Worm (Caenorhabditis elegans): ENCODE data around the gene ZC404.2.
A peak's percentile ranks its signal among the peaks of the same experiment; 100 is the strongest.

ZC404.2 gene

DNA sequence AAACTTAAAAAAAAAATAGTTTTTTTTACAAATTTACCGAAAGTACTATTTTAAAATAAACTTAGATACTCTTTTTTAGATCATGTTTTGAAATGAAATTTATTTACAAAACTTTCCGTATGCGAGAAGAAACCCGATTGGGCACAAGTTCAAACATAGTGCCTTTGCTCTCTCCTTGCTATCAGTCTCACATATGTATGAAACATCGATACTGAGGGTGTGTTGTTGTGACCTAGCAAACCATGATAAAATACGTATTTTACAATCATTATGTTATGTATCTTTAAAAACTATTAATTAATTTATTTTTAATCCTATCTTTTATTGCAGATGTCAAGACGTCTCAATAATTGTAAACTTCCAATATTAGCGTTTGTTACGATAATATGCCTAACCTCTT lies 22.3 kb downstream of the ZC404.2 start:
- TF ChIP-seq hmg-1.2 (GFP tag; IDR thresholded peaks at IDR 0.05) (no peak), nhr-80 (tag; optimal IDR thresholded peaks at IDR 0.05) (peak; percentile 48), K12H6.12 (tag; optimal IDR thresholded peaks at IDR 0.05) (no peak)

DNA sequence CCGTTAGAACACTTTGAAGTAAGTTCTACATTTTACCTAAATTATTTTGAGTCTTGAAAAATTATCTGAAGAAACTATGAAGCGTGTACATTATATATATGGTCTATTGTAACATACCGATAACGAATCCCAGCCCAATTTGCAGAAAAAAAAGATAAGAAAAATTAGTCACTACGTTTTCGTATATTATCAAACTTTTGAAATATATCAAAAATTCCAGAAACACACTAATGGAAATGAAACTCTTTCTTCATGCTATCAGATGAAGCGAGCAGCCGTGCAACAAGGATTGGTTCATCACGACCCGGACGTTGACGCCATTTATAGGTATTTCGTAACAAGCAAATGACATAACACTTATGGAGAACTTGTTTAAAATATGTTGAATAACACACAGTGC lies 24.1 kb downstream of the ZC404.2 start:
- TF ChIP-seq nhr-80 (tag; optimal IDR thresholded peaks at IDR 0.05): peak; percentile 91
- peak; percentile 81 for TF ChIP-seq ets-4 (GFP tag; optimal IDR thresholded peaks at IDR 0.05)
- TF ChIP-seq ccch-3 (GFP tag; optimal IDR thresholded peaks at IDR 0.05): no peak
- TF ChIP-seq cebp-1 (GFP tag; IDR thresholded peaks at IDR 0.05): 0 out of 2 replicates have a peak, but pooled peaks have one; percentile 34
- TF ChIP-seq cebp-1 (tag; optimal IDR thresholded peaks at IDR 0.05): no peak
- TF ChIP-seq ZK185.1 (tag; optimal IDR thresholded peaks at IDR 0.05; ENCODE audit: poor library complexity, severe bottlenecking): no peak
- 0 out of 2 replicates have a peak, but pooled peaks have one; percentile 10 for TF ChIP-seq ceh-40 (GFP tag; IDR thresholded peaks at IDR 0.05)

DNA sequence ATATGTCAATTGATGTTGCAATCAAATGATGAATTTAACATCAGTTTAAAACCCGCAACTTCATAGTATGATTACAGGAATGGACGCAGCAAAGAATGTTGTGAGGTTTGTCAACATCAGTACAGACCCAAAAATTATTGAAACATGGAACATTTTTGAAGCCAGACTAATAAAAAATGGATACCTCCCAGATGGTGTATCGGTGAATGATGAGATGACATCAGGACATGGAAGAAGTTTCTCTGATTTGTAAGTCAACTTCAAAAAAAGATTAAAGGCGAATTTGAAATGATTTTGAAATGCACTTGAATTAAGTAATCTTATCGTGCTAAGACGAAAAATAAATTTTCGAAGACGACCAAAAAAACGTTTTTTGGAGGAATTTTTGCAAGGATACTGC lies 26.1 kb downstream of the ZC404.2 start:
- TF ChIP-seq xnd-1 (tag; optimal IDR thresholded peaks at IDR 0.05): no peak
- no peak for TF ChIP-seq bed-2 (GFP tag; IDR thresholded peaks at IDR 0.05)
- TF ChIP-seq ztf-6 (GFP tag; IDR thresholded peaks at IDR 0.05): no peak
- no peak for TF ChIP-seq ekl-4 (GFP tag; IDR thresholded peaks at IDR 0.05)
- TF ChIP-seq pbrm-1 (GFP tag; IDR thresholded peaks at IDR 0.05): no peak
- no peak for TF ChIP-seq ztf-18 (tag; optimal IDR thresholded peaks at IDR 0.05)

DNA sequence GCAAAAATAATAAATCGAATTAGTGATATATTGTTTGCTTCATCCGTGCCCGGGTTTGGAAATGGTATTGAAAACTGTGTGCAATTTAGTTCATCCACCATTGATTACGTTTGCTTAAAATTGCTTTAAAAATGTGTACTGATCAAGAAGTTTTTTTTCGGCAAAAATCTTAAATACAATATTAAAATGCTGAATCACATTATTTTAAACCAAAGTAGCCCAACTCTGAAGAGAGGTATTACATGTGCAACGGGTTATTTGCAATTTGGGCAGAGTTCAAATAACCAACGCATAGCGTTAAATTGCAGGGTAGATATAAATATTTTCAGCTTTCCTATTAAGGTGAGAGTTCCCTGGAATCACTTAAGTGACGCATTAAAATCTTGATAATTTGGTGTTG lies 29.4 kb downstream of the ZC404.2 start, which contains the start of gene dmsr-14:
dmsr-14 (minus strand) TSS at position 101 of the 400 bp plus-strand sequence.
- no peak for TF ChIP-seq B0035.1 (tag; optimal IDR thresholded peaks at IDR 0.05)
- no peak for TF ChIP-seq mes-4 (tag; optimal IDR thresholded peaks at IDR 0.05)
- no peak for TF ChIP-seq ceh-79 (tag; optimal IDR thresholded peaks at IDR 0.05)
- TF ChIP-seq mel-28 (tag; optimal IDR thresholded peaks at IDR 0.05; ENCODE audit: borderline replicate concordance): no peak
- TF ChIP-seq him-1 (tag; optimal IDR thresholded peaks at IDR 0.05): no peak
- no peak for TF ChIP-seq pbrm-1 (GFP tag; IDR thresholded peaks at IDR 0.05)
- no peak for TF ChIP-seq ceh-91 (GFP tag; IDR thresholded peaks at IDR 0.05)
- no peak for TF ChIP-seq lin-26 (GFP tag; IDR thresholded peaks at IDR 0.05)
- no peak for TF ChIP-seq F23B12.7 (tag; optimal IDR thresholded peaks at IDR 0.05; ENCODE audit: insufficient read depth)
- no peak for TF ChIP-seq zfh-2 (GFP tag; conservative IDR thresholded peaks at IDR 0.05)
- TF ChIP-seq bed-1 (GFP tag; IDR thresholded peaks at IDR 0.05): no peak
- no peak for TF ChIP-seq ccch-3 (GFP tag; optimal IDR thresholded peaks at IDR 0.05)
- no peak for TF ChIP-seq akir-1 (GFP tag; optimal IDR thresholded peaks at IDR 0.05)
- TF ChIP-seq C06A6.2 (GFP tag; conservative IDR thresholded peaks at IDR 0.05): no peak
- TF ChIP-seq F22D6.2 (tag; optimal IDR thresholded peaks at IDR 0.05): no peak
- no peak for TF ChIP-seq aptf-3 (GFP tag; IDR thresholded peaks at IDR 0.05)

DNA sequence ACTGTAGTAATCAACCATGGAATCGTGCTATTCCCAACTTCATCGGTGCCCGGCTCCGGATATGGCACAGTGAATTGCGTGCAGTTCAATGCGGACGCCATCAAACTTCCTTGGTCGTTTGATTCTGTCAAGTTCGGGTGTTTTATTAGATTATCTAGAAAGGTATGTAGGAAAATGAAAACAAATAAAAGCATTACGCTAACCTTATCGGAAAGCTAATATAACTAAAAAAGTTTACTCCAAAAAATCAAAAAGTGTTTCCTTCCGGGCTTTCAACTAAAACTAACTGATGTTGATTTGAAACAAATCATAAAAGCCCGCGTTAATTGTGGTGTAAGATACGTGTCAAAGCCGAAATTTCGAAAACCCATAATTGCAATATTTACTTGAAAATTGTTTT lies 32.1 kb downstream of the ZC404.2 start, which contains the start of gene dmsr-13:
dmsr-13 (minus strand) TSS at position 101 of the 400 bp plus-strand sequence.
- TF ChIP-seq mcd-1 (GFP tag; IDR thresholded peaks at IDR 0.05): no peak
- no peak for TF ChIP-seq let-526 (GFP tag; IDR thresholded peaks at IDR 0.05)
- no peak for TF ChIP-seq dox-1 (GFP tag; IDR thresholded peaks at IDR 0.05)
- TF ChIP-seq hrde-1 (tag; optimal IDR thresholded peaks at IDR 0.05; ENCODE audit: borderline replicate concordance): no peak
- TF ChIP-seq ztf-3 (GFP tag; optimal IDR thresholded peaks at IDR 0.05): no peak
- TF ChIP-seq madf-10 (tag; optimal IDR thresholded peaks at IDR 0.05): no peak
- no peak for TF ChIP-seq ztf-22 (GFP tag; optimal IDR thresholded peaks at IDR 0.05)
- no peak for TF ChIP-seq sdz-38 (tag; optimal IDR thresholded peaks at IDR 0.05)
- TF ChIP-seq Y79H2A.3 (GFP tag; conservative IDR thresholded peaks at IDR 0.05): no peak
- TF ChIP-seq hsf-1 (GFP tag; IDR thresholded peaks at IDR 0.05): no peak
- TF ChIP-seq lin-54 (GFP tag; optimal IDR thresholded peaks at IDR 0.05): no peak
- TF ChIP-seq B0019.2 (GFP tag; conservative IDR thresholded peaks at IDR 0.05): no peak
- no peak for TF ChIP-seq lsy-27 (tag; optimal IDR thresholded peaks at IDR 0.05; ENCODE audit: borderline replicate concordance, insufficient read depth)

Measured in whole organism, young adult.